Worm (Caenorhabditis elegans) whole organism, L4/young adult: ENCODE data around the gene his-62.

ENCODE experiments used
- W03F9.2 ChIP-seq: fragments of 150-350 bp; optimal IDR thresholded peaks from 2 replicates; lab custom pipeline; 2014; ENCODE audit warnings: missing biosample characterization, missing genetic modification characterization
- dao-5 ChIP-seq: sonication (generic microtip); optimal IDR thresholded peaks from 2 replicates; lab custom pipeline; 2016; ENCODE audit warnings: missing genotype, missing genetic modification characterization, moderate library complexity, missing compliant biosample characterization
- him-1 ChIP-seq: sonication (generic microtip); optimal IDR thresholded peaks from 2 replicates; lab custom pipeline; 2016; ENCODE audit warnings: missing genotype, missing genetic modification reagents, missing genetic modification characterization, missing compliant biosample characterization

Gene his-62

DNA sequence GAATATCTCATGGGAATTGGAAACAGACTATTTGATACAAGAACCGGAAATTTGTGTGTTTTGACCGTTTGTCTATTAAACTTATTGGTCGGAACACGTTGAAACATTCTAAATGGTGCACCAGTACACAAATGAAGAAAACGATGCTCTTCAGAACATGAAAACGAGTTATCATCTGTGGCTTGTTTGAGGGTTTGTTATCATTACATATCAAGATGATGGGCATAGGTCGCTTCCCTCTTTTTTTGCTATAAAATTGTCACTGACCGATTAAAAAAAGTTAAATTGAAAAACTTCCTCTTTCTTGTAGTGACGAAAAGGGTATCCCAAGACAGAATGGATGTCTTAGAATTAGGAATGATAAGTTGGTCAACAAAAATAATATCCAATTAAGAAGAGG is 17.7 kb upstream of the his-62 start:
- TF ChIP-seq him-1 (tag; lab: Kevin White, UChicago) (no peak), dao-5 (no peak), W03F9.2 (tag; lab: Kevin White, UChicago) (no peak)

DNA sequence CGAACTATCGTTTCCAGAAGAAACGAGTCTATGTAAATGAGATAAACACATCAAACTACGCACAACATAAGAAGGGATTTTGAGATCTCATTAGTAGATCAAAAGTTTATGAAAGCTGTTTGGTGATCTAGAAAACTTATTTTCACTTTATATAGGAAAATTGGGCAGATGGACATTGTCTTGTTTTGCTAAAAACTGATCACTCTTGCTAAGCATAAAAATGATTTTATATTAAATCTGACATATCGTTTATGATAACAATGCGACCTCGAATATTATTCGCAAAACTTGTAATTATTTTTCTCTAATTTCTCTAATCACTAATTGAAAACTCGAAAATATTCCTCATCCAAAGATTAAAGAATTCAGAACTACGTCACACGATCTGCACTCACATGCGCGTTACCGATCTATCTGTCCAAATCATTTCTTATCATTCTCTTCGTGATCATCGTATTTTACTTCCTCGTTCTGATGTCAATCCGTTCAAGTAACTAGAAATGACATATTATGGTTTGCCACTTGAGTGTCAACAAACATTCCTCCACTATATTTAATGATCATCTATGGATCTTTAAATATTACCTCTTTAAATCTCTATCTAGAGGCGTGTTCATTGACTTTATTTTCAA is 16.4 kb upstream of the his-62 start, which contains the start of gene F55G1.7:
Gene F55G1.7, minus strand, starts transcription at position 51 of the 632 bp plus-strand sequence.
- no peak for TF ChIP-seq W03F9.2 (tag; lab: Kevin White, UChicago)
- no peak for TF ChIP-seq him-1 (tag; lab: Kevin White, UChicago)
- TF ChIP-seq dao-5 = no peak

DNA sequence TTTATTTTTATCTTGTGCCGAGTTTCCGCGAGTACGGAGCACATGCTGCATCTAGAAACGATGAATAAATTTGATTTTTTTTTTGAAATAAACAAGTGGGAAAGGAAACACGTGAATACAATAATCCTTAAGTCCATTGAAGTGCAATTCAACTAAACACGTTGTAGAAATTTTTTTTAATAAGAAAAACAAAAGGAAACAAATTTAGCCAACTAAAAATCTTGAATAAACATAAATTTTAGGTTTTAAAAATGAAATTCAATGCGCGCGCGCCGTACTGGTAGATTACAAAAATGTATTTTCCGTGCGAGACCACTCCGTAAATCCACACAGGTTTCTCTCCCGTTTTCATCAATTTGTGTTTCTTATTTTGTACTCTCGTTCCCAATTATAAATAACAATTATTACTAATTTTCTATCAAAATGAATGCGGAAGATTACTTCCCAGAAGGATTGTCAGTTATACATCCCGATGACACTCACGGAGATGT is 13.1 kb upstream of the his-62 start, which contains the start of the genes plk-3 and F55G1.6:
Gene plk-3, minus strand, starts transcription at position 51 of the 491 bp plus-strand sequence.
Gene F55G1.6, plus strand, starts transcription at position 359 of the 491 bp plus-strand sequence.
- TF ChIP-seq W03F9.2 (tag; lab: Kevin White, UChicago) = no peak
- no peak for TF ChIP-seq dao-5
- no peak for TF ChIP-seq him-1 (tag; lab: Kevin White, UChicago)

DNA sequence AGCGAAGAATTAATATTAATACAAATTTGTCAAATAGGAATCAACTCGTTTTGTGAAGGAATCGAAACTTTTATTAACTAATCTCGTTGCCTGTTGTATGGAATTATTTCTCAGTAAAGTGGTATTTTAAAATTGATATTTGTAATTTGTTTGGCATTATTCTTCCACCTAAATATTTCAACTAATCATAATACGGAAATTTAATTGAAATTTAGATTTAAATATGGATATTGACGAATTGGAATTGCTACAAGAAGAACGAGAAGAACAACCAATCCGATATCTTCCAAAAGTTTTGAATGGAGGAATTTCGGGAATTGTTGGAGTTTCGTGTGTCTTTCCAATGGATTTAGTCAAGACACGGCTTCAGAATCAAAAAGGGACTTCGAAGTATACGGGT is 11.5 kb upstream of the his-62 start, which contains the start of gene slc-25A18.2:
Gene slc-25A18.2, plus strand, starts transcription at position 216 of the 400 bp plus-strand sequence.
- TF ChIP-seq him-1 (tag; lab: Kevin White, UChicago) (no peak), dao-5 (no peak), W03F9.2 (tag; lab: Kevin White, UChicago) (no peak)

DNA sequence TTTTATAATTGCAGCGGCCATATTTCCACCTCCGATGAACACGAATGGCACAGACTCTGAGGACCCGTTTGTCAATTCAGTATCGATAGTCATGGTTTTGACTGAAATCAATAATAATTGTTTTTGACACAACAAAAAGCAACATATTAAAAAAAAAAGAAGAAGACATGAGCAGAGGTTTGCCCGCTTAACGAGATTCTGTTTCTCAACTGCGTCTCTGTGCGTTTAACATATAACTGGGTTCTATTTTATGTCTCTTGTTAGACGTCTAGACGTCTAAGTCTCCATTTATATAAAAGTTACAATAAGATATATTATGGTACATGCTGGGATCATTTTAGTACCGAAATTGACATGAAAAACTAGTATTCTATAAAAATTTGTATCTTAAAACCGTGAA is 9.1 kb upstream of the his-62 start, which contains the start of gene pycr-4:
Gene pycr-4, minus strand, starts transcription at position 101 of the 400 bp plus-strand sequence.
- TF ChIP-seq W03F9.2 (tag; lab: Kevin White, UChicago) (no peak), him-1 (tag; lab: Kevin White, UChicago) (no peak), dao-5 (no peak)

DNA sequence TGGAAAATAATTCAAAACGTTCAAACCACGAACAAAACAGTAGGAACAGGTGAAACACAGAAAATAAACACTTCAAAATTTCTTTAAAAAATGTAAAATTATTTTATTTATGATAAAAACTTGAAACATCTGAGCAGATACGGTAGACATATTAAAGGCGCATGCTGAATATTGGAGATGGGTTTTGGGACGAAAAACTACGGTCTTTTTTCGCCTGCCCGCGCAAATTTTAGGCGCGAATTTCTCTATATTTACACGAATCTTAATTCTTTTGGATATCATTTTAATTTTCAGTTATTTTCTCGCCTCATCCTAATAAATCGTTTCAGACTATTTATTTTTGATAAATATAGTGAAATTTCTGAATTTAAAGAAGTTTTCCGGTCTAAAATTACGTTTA is 8.6 kb upstream of the his-62 start:
- TF ChIP-seq W03F9.2 (tag; lab: Kevin White, UChicago) (no peak), dao-5 (no peak), him-1 (tag; lab: Kevin White, UChicago) (no peak)

DNA sequence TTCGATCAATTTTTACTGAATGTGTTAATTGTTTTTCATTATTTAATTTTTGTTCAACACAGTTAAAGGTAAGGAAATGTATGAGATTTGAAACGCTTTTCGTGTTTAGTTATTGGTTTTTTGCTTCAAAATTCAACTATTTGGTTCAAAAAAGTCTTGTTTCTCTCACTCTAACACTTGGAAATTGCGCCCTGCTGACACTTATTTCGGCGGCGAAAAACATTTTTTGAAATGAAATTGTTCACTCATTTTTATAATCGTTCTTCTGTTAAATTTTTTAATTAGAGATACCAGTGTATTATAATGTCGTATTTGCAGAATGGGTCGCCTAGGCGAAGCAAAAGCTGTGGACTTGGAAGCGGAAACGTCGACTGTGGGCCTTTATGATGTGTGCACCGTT is 8.2 kb upstream of the his-62 start, which contains the start of gene rod-1:
Gene rod-1, plus strand, starts transcription at position 319 of the 400 bp plus-strand sequence.
- no peak for TF ChIP-seq dao-5
- TF ChIP-seq him-1 (tag; lab: Kevin White, UChicago) = no peak
- no peak for TF ChIP-seq W03F9.2 (tag; lab: Kevin White, UChicago)

DNA sequence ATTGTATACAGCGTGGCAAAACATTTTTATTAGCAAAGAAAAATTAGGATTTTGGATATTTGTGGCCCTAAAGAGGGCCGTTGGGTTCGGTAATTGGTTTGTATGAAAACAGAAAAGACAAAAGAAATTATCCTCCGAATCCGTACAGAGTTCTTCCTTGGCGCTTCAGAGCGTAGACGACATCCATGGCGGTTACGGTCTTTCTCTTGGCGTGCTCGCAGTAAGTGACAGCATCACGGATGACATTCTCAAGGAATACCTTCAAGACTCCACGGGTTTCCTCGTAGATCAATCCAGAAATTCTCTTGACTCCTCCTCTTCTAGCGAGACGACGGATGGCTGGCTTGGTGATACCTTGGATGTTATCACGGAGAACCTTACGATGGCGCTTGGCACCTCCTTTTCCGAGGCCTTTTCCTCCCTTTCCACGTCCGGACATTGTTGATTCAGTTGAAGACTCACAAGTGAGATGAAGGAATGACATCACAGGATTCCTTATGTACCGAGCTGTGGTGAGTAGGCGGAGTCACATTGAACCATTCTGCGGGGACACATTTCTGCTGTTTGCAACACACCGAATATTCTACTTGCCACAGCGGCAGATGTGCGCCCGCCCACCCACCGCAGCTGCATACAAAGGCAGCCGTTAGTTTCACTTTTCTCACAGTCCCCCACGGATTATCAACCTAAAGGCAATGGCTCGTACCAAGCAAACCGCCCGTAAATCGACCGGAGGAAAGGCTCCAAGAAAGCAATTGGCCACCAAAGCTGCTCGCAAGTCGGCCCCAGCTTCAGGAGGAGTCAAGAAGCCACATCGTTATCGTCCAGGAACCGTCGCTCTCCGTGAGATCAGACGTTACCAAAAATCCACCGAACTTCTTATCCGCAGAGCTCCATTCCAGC is 1.5 kb downstream of the his-62 start, which contains the start of the genes his-60 and his-59:
Gene his-60, minus strand, starts transcription at position 439 of the 903 bp plus-strand sequence.
Gene his-59, plus strand, starts transcription at position 696 of the 903 bp plus-strand sequence.
- TF ChIP-seq dao-5 (peak; percentile 12), W03F9.2 (tag; lab: Kevin White, UChicago) (no peak)

DNA sequence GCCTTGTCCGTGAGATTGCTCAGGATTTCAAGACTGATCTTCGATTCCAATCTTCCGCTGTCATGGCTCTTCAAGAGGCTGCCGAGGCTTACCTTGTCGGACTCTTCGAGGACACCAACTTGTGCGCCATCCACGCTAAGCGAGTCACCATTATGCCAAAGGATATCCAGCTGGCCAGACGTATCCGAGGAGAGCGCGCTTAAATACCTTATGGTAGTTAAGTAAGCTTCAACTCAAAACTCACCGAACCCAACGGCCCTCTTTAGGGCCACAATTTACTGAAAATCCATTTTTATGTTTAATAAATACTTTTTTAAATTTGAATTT is 2.1 kb downstream of the his-62 start:
- no peak for TF ChIP-seq him-1 (tag; lab: Kevin White, UChicago)
- no peak for TF ChIP-seq dao-5
- no peak for TF ChIP-seq W03F9.2 (tag; lab: Kevin White, UChicago)

DNA sequence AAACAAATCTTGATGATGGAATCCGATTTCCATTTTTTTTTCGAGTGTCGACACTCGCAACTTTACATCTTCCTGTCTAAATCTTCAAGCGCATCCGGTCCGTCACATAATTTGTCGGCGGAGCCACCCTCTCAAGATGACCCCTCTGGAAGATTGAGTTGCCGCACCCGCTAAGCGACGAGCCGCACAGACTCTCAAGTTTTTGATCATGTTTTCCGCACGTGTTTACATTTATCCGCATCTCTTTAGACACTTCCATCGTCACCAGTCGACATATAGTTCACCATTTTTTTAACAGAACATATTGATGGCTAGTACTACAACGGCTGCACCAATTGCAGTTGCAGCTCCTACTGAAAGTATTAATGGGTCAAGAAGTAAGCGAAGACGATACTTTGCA is 5.1 kb downstream of the his-62 start, which contains the start of gene F55G1.1:
Gene F55G1.1, plus strand, starts transcription at position 301 of the 400 bp plus-strand sequence.
- TF ChIP-seq W03F9.2 (tag; lab: Kevin White, UChicago) = no peak
- TF ChIP-seq dao-5 = no peak
- no peak for TF ChIP-seq him-1 (tag; lab: Kevin White, UChicago)

DNA sequence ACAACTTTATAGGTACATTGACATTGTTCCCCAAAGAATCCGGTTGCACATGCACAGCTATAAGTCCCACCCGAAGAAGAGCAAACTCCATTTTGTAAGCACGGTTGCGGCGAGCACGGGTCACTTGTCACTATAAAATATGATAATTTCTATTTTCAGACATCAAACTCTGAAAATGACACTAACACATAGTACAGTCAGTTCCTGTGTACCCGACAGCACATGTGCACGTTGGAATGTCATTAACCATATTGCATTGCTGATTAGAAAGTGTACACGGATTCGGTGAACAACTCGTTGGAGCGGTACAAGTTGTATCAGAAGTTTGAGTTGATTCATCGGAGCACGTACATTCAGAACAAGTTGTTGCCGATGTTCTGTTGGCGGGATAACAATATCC is 10.9 kb downstream of the his-62 start:
- TF ChIP-seq W03F9.2 (tag; lab: Kevin White, UChicago) (no peak), dao-5 (no peak), him-1 (tag; lab: Kevin White, UChicago) (no peak)

DNA sequence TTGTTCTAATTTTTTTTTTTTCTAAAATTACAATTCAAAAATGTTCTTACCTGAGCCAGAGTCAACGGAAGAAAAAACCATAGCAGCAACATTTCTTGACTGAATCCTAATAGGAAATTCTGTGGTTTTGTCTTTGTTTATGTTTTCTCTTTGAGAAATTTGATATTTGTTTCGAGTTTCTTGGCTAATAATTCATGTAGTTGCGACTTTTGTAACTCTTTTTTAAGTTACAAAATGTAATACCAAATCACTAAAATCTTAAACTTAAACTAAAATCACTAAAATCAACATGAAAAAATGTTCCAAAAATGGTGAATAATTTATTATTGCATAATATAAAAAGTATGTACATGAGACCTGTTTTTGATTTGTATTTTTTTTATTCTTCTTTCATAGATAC is 11.4 kb downstream of the his-62 start, which contains the start of gene egas-4:
Gene egas-4, minus strand, starts transcription at position 101 of the 400 bp plus-strand sequence.
- TF ChIP-seq him-1 (tag; lab: Kevin White, UChicago) (no peak), dao-5 (no peak), W03F9.2 (tag; lab: Kevin White, UChicago) (no peak)

DNA sequence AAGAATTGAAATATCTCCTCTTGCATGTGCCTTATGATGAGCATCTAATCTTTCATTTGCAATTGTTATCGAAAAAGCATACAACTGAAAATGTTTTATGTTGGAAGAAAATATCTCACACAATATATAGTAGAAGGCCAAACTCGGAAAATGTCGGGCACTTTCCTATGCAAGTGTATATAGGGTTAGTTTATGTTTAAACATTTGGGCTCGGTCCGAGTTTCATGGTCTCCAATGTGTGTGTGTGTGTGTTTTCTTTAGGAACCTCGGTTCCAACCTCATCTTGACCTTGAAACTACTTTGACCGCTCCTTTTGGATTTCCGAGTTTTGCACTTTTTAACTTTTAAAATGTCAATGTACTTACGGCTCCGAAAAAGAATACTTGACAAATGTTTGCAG is 13.0 kb downstream of the his-62 start:
- TF ChIP-seq him-1 (tag; lab: Kevin White, UChicago) (no peak), dao-5 (no peak), W03F9.2 (tag; lab: Kevin White, UChicago) (no peak)
